Worm (Caenorhabditis elegans) whole organism, early embryonic: ENCODE measurements around the gene tif-1A.

Experiments
- ama-1 ChIP-seq: fragments of 150-350 bp; optimal IDR thresholded peaks from 2 replicates; lab custom pipeline; 2014
- ceh-36 ChIP-seq: sonication (generic microtip); optimal IDR thresholded peaks from 2 replicates; lab custom pipeline; 2016; ENCODE audit warnings: missing genetic modification characterization, inconsistent platforms, missing compliant biosample characterization
- hmbx-1 ChIP-seq: sonication (generic microtip); optimal IDR thresholded peaks from 2 replicates; lab custom pipeline; 2016; ENCODE audit warnings: mild to moderate bottlenecking, missing genetic modification characterization, missing compliant biosample characterization
- tbx-11 ChIP-seq: fragments of 200-800 bp; sonication (Bioruptor generic); IDR thresholded peaks from 2 replicates; pipeline ENCODE4 v1.3.6; 2022; ENCODE audit warnings: missing genetic modification characterization, missing compliant biosample characterization

DNA sequence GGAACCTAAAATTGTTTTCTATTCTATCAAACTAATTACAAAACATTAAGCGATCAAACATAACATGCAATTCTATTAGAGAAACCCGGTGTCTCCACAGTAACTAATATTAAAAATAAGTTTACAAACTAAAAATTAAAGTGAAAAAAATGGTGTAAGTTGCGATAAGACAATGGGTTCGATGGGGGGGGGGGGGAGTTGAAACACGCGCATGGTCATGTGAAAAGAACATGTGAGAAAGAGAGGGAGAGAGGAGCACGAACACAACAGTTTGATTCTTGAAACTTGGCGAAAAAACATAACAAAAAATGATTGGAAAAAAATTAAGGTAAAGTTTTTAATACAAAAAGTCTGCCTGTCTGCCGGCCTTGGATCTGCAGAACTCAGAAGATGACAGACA lies 26.9 kb downstream of the tif-1A start:
- TF ChIP-seq tbx-11 (no peak), ama-1 (lab: Kevin White, UChicago) (no peak), ceh-36 (tag; lab: Kevin White, UChicago) (no peak), hmbx-1 (no peak)
